Fruit fly (Drosophila melanogaster): ENCODE measurements around the gene CG10621.

Gene CG10621

DNA sequence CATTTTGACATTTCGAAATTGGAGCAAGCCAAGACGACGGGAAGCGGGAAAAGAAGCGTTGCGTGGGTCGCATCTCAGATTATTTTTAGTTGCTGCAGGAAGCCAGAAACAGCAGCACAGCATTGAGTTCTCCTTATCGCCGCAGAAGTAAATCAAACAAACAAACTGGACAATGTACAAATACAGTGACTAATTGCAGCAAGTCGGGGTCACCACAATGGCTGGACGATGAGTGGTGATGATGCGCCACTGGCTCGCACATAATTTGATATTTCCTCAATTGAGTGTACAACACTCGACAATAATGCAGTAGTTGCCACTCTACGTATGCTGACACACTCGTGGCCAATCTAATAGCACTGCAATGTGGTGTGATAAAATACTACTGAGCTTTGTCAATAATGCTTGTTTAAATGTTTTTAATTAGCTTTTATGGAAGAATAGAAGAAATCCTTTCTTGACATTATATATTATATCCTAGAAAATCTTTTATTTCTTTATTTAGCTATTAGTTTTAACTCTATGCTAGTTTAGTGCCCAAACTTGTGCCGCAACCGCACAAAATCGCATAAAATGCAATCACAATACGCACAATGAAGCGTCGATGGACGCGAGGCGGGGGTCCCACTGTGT, 27.8 kb upstream of the CG10621 start (continued):
- TF ChIP-seq Ets96B (tag; optimal IDR thresholded peaks at IDR 0.05): peak; percentile 64
- peak; percentile 56; the same call in 2 of the 3 replicates for TF ChIP-seq CG6163 (GFP tag; IDR thresholded peaks at IDR 0.05)
- TF ChIP-seq CG32006 (GFP tag; optimal IDR thresholded peaks at IDR 0.05): peak; percentile 89
- TF ChIP-seq Hr4 (GFP tag; optimal IDR thresholded peaks at IDR 0.05): peak; percentile 88
- TF ChIP-seq CG11294 (GFP tag; IDR thresholded peaks at IDR 0.05): peak; percentile 77
- TF ChIP-seq Eip78C (GFP tag): peak; percentile 88
- TF ChIP-seq CG8319 (GFP tag; optimal IDR thresholded peaks at IDR 0.05): peak; percentile 91
- TF ChIP-seq Lpt (GFP tag; optimal IDR thresholded peaks at IDR 0.05): peak; percentile 84
- TF ChIP-seq pdm3 (GFP tag; optimal IDR thresholded peaks at IDR 0.05): peak; percentile 73
- TF ChIP-seq salr (GFP tag; optimal IDR thresholded peaks at IDR 0.05): peak in 1 of 2 experiments; percentile 75
- TF ChIP-seq Sox102F (GFP tag; optimal IDR thresholded peaks at IDR 0.05): peak; percentile 16
- peak; percentile 51 for TF ChIP-seq Sox14 (GFP tag; optimal IDR thresholded peaks at IDR 0.05)
- peak; percentile 70 for TF ChIP-seq CG10631 (GFP tag; optimal IDR thresholded peaks at IDR 0.05)
- TF ChIP-seq spab (GFP tag; optimal IDR thresholded peaks at IDR 0.05): peak; percentile 58
- TF ChIP-seq CG34406 (GFP tag; optimal IDR thresholded peaks at IDR 0.05): peak; percentile 51
- TF ChIP-seq fkh (GFP tag; optimal IDR thresholded peaks at IDR 0.05): no peak
- no peak for TF ChIP-seq CG31627 (GFP tag; optimal IDR thresholded peaks at IDR 0.05)
- peak; percentile 21 for TF ChIP-seq lz (GFP tag; optimal IDR thresholded peaks at IDR 0.05)
- no peak for TF ChIP-seq fd85E (GFP tag; optimal IDR thresholded peaks at IDR 0.05)
- TF ChIP-seq eg (GFP tag; IDR thresholded peaks at IDR 0.05): peak; percentile 87

DNA sequence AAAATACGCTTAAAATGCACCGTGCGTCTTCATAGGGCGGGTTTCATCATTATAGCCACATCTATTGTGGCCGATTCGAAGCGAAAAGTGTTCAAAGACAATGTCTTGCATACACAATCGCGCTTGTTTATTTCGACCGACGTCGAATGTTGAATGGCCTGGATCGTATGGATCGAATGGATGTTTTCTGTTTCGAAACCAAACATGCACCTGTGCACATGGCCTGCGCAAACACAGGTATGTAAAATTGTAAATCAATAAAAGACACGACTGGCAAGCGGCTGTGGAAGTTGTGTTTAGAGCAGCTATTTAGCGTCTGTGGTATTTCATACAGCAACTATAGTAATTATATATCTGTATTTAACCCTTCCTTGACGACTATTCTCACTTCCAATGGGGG, 27.3 kb upstream of the CG10621 start:
- TF ChIP-seq Smox (GFP tag; optimal IDR thresholded peaks at IDR 0.05): no peak
- TF ChIP-seq fkh (GFP tag; optimal IDR thresholded peaks at IDR 0.05): peak; percentile 1

DNA sequence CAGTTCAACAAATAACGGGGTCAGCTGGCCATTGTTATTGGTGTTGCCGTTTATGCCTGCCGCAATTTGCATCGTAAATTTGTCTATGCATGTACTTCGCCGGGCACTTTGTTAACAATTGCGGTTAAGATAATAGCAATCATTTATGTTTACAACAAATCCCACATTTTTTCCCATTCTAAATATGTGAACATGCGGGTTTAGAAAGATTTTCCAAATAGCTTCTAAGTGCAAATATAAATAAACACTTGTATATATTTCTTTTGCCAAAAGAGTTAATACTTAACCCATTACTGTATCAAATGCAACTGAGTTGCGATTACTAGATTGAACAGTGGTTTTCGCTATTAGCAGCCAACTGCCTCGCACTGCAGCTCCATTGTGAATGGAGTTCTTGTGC, 26.8 kb upstream of the CG10621 start:
- TF ChIP-seq pdm3 (GFP tag; optimal IDR thresholded peaks at IDR 0.05) (peak; percentile 11), CG7368 (GFP tag; optimal IDR thresholded peaks at IDR 0.05) (no peak), eg (GFP tag; IDR thresholded peaks at IDR 0.05) (peak; percentile 72), Met (GFP tag; optimal IDR thresholded peaks at IDR 0.05) (no peak), CG15336 (GFP tag; IDR thresholded peaks at IDR 0.05) (peak; percentile 61), CG8119 (GFP tag; IDR thresholded peaks at IDR 0.05) (peak; percentile 42; the same call in 2 of the 3 replicates), Eip78C (GFP tag) (peak; percentile 45), CG32006 (GFP tag; optimal IDR thresholded peaks at IDR 0.05) (peak; percentile 42), CG6276 (GFP tag; optimal IDR thresholded peaks at IDR 0.05) (peak; percentile 37), CG11294 (GFP tag; IDR thresholded peaks at IDR 0.05) (peak; percentile 34; the same call in 1 of the 2 replicates), Hr4 (GFP tag; optimal IDR thresholded peaks at IDR 0.05) (peak; percentile 24), fkh (GFP tag; optimal IDR thresholded peaks at IDR 0.05) (no peak)

DNA sequence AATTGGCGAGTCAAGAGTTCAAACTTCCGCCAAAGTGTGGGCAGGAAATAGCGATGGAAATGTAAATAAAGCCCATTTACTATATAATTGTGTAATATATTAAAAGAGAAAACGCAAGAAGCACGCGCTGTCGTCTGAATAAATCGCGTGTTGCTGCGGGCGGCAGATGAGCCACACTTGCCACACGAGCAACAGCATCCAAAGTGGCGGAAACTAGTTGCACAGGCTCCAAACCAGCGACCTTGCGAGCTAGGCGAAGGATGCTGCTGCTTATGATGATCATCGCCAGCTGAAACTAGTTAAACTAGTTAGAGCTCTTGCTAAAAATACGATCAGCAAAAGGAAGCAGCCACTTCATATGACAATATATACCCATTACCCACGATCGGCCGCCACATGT, 25.2 kb upstream of the CG10621 start:
- TF ChIP-seq Sox15 (GFP tag; optimal IDR thresholded peaks at IDR 0.05) (no peak), ss (GFP tag; optimal IDR thresholded peaks at IDR 0.05) (peak in 1 of 2 experiments; percentile 81)

DNA sequence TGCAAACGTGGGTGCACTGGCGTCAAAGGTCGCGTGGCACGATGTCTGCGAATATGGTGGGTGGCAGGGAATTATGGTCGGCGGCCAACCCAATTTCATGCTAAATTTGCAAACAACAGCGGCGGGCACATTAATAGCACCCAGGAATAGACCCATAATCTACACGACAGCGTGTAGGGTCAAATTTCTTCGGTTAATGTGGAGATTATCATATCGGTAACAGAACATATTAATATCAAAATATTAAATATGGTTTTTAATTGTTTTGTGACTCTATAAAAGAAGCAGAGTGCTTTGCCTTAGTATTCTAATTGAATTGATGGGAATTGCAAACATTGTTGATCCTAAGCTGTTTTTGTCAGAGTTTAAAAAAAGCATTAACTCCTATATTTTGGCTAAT, 24.7 kb upstream of the CG10621 start:
- TF ChIP-seq fd85E (GFP tag; optimal IDR thresholded peaks at IDR 0.05): no peak
- peak; percentile 36; the same call in 1 of the 3 replicates for TF ChIP-seq CG8119 (GFP tag; IDR thresholded peaks at IDR 0.05)
- peak; percentile 56 for TF ChIP-seq svp (GFP tag)
- TF ChIP-seq Ets21C (GFP tag; optimal IDR thresholded peaks at IDR 0.05): no peak
- no peak for TF ChIP-seq ss (GFP tag; optimal IDR thresholded peaks at IDR 0.05)
- no peak for TF ChIP-seq CG8632 (GFP tag; optimal IDR thresholded peaks at IDR 0.05)
- TF ChIP-seq dsx (GFP tag; optimal IDR thresholded peaks at IDR 0.05; ENCODE audit: poor library complexity, severe bottlenecking): no peak
- TF ChIP-seq Lpt (GFP tag; optimal IDR thresholded peaks at IDR 0.05): no peak
- no peak for TF ChIP-seq CG6792 (GFP tag; optimal IDR thresholded peaks at IDR 0.05)
- TF ChIP-seq CG10631 (GFP tag; optimal IDR thresholded peaks at IDR 0.05): peak; percentile 1
- peak; percentile 11 for TF ChIP-seq CG32006 (GFP tag; optimal IDR thresholded peaks at IDR 0.05)
- peak; percentile 30; the same call in 1 of the 2 replicates for TF ChIP-seq CG15336 (GFP tag; IDR thresholded peaks at IDR 0.05)
- no peak for TF ChIP-seq topi (GFP tag; optimal IDR thresholded peaks at IDR 0.05)
- no peak for TF ChIP-seq CG6808 (GFP tag; optimal IDR thresholded peaks at IDR 0.05)
- TF ChIP-seq CG31627 (GFP tag; optimal IDR thresholded peaks at IDR 0.05): no peak
- TF ChIP-seq CG9139 (GFP tag; optimal IDR thresholded peaks at IDR 0.05): no peak
- no peak for TF ChIP-seq Eip75B (GFP tag; optimal IDR thresholded peaks at IDR 0.05)
- peak; percentile 71 for TF ChIP-seq Eip78C (GFP tag)
- peak; percentile 23 for TF ChIP-seq Hr4 (GFP tag; optimal IDR thresholded peaks at IDR 0.05)
- no peak for TF ChIP-seq fd59A (GFP tag; optimal IDR thresholded peaks at IDR 0.05)
- TF ChIP-seq eg (GFP tag; IDR thresholded peaks at IDR 0.05): no peak
